Fruit fly (Drosophila melanogaster): ENCODE results near the gene bchs.

bchs gene

DNA sequence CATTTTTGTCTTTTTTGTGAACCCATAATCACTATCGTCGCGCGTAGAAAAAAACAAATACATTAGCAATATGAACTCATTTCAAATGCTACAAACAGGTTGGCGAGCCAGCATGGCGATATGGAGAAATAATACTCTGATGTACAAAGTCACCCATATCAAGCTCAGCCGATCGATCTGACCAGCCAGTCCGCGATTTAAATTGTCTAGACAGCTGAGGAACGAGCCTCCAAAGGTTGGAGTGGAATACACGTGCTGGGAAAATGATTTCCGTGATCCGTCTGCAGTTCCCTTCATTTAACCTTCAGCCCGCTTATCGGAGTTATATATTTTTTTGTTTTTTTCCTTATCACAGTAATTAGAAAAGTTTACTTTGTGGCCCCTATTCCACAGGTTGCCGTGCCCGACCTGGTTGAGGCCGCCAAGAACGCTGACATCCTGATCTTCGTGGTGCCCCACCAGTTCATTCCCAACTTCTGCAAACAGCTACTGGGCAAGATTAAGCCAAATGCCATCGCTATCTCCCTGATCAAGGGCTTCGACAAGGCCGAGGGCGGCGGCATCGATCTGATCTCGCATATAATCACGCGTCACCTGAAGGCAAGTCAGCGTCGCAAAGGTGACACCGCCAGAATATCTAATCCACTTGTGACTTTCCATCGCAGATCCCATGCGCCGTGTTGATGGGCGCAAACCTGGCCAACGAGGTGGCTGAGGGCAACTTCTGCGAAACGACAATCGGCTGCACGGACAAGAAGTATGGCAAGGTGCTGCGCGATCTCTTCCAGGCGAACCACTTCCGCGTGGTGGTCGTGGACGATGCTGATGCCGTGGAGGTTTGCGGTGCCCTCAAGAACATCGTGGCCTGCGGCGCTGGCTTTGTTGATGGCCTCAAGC, 38.9 kb downstream of the bchs start:
- TF ChIP-seq CG17806 (tag; optimal IDR thresholded peaks at IDR 0.05): no peak
- no peak for TF ChIP-seq CG9948 (tag; optimal IDR thresholded peaks at IDR 0.05)
- no peak for TF ChIP-seq CG10348 (GFP tag; IDR thresholded peaks at IDR 0.05)
- TF ChIP-seq gl (tag; optimal IDR thresholded peaks at IDR 0.05): no peak
- no peak for TF ChIP-seq CG34367 (tag; optimal IDR thresholded peaks at IDR 0.05)
- no peak for TF ChIP-seq D1 (tag; optimal IDR thresholded peaks at IDR 0.05)
- TF ChIP-seq CG8159 (tag; optimal IDR thresholded peaks at IDR 0.05): no peak
- TF ChIP-seq CG8301 (tag; optimal IDR thresholded peaks at IDR 0.05): no peak
- no peak for TF ChIP-seq CG12605 (GFP tag; IDR thresholded peaks at IDR 0.05)
- TF ChIP-seq CG14655 (GFP tag; optimal IDR thresholded peaks at IDR 0.05): no peak
- no peak for TF ChIP-seq fd96Ca (GFP tag; IDR thresholded peaks at IDR 0.05)

- TF ChIP-seq CG15710 (tag; optimal IDR thresholded peaks at IDR 0.05) (no peak), Snoo (tag; optimal IDR thresholded peaks at IDR 0.05) (no peak), gl (tag; optimal IDR thresholded peaks at IDR 0.05) (no peak)
Observed at dm6 chr2L:5946728-5947127, 39.8 kb downstream of the bchs start.

dm6 chr2L:5947504-5947903, 40.5 kb downstream of the bchs start:
- no peak for TF ChIP-seq CG8159 (tag; optimal IDR thresholded peaks at IDR 0.05)

DNA sequence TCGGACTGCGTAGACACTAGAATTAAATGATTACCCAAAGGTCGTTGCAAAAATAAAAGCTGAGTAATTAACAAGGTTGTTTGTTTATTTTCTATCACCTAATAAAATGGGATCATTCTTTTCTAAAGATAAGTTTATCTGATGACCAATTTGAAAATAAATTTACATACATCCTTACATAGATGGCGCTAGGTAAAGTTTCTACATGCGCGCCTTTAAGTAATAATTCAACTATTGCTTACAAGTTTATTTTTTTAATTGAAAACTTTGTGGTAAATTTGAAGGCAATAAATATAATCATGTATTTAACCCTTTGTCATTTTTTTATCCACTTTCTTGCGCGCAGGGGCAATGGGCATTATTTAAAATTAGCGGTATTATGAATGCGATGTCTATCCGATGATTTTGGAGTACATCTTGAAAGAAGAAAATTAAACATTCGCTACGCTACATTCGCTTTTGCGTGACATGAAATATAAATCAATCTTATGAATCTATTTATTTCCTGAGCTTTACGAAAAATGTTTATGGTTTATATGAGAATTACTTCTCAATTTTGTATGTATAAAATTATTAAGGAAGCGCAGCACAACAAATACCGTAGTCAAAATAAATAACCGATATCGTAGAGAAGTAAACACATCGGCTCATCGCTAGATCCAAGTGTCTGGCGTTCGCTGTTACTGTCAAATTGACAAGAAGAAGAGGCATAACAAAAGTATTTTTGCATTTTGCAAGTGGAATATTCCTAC, 42.0 kb downstream of the bchs start, which contains the start of gene CG9044:
Gene CG9044 (plus strand): TSS at position 676 of the 752 bp plus-strand sequence.
- TF ChIP-seq CG17806 (tag; optimal IDR thresholded peaks at IDR 0.05) (no peak), gl (tag; optimal IDR thresholded peaks at IDR 0.05) (no peak), CG32121 (GFP tag; IDR thresholded peaks at IDR 0.05) (0 out of 2 replicates have a peak, but pooled peaks have one; percentile 40), EcR (GFP tag; optimal IDR thresholded peaks at IDR 0.05) (no peak), Pif1A (GFP tag; optimal IDR thresholded peaks at IDR 0.05) (no peak), CG15710 (tag; optimal IDR thresholded peaks at IDR 0.05) (peak; percentile 16), rn (GFP tag; IDR thresholded peaks at IDR 0.05) (peak; percentile 15; the same call in 1 of the 2 replicates), CG8301 (tag; optimal IDR thresholded peaks at IDR 0.05) (no peak)

- no peak for TF ChIP-seq D1 (tag; optimal IDR thresholded peaks at IDR 0.05)
- no peak for TF ChIP-seq CG9948 (tag; optimal IDR thresholded peaks at IDR 0.05)
- TF ChIP-seq CG13204 (GFP tag; optimal IDR thresholded peaks at IDR 0.05): no peak
- TF ChIP-seq CG12605 (GFP tag; IDR thresholded peaks at IDR 0.05): no peak
- TF ChIP-seq EcR (GFP tag; optimal IDR thresholded peaks at IDR 0.05): no peak
- no peak for TF ChIP-seq Snoo (tag; optimal IDR thresholded peaks at IDR 0.05)
- TF ChIP-seq CG8301 (tag; optimal IDR thresholded peaks at IDR 0.05): no peak
- TF ChIP-seq CG15710 (tag; optimal IDR thresholded peaks at IDR 0.05): no peak
Observed at dm6 chr2L:5956153-5956552, 49.2 kb downstream of the bchs start, which contains the start of gene CG13999. Gene CG13999 (minus strand): TSS chr2L:5956466.

DNA sequence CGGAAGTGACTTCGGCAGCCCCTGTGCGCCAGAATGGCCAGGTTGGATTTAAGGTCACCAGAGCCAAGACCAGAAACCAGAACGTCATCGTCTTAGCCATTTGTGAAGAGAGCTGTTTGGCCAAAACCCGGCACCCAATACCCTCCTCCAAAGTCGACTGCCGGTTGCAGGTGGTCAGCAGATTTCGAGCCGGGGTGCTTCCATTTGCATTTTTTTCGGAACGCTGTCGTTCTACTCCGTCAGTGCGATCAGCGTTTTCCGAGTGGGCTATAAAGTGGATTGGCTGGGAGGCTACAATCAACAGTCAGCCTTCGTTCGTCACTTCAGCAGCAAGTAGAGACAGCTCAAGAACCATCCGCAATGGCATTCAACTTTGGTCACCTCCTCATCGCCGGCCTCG, 49.7 kb downstream of the bchs start, which contains the start of the genes CG13998 and Vm26Ab:
Gene CG13998 (minus strand): TSS at position 114 of the 400 bp plus-strand sequence.
Gene Vm26Ab (plus strand): TSS at position 299 of the 400 bp plus-strand sequence.
- TF ChIP-seq CG13204 (GFP tag; optimal IDR thresholded peaks at IDR 0.05) (no peak), Ets98B (GFP tag; IDR thresholded peaks at IDR 0.05) (no peak), Snoo (tag; optimal IDR thresholded peaks at IDR 0.05) (no peak), gl (tag; optimal IDR thresholded peaks at IDR 0.05) (no peak), D1 (tag; optimal IDR thresholded peaks at IDR 0.05) (no peak), CG32121 (GFP tag; IDR thresholded peaks at IDR 0.05) (no peak), rn (GFP tag; IDR thresholded peaks at IDR 0.05) (no peak), CG8301 (tag; optimal IDR thresholded peaks at IDR 0.05) (no peak), CG12605 (GFP tag; IDR thresholded peaks at IDR 0.05) (no peak), CG9948 (tag; optimal IDR thresholded peaks at IDR 0.05) (no peak)

DNA sequence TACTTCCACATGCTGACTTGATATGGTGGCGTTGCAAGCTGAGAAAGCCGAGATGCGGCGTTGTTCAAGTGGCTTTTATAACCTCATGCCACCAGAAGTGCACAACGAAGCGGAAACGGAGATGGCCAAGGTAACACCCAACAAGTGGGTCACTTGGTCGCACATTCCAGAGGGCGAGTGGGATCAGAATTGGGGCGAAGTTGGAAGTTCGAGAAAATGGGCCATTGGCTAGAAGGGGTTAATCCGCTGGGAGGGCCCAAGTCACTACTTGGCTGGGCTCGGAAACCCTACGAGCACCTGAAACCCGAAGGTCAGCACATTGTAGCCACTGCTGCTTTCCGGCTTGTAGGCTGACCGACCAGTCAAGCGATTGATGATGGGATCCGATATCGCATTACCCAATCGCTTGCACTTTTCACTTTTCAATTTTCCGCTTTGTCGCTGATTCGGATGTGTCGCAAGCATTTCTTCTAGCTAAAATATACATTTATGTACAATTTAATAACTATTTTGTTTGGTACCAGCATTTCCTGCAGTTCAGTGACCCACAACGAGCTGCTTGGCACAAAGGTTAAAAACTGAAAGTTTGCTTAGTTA, 51.7 kb downstream of the bchs start, which contains the start of gene Vm26Ac:
Gene Vm26Ac (minus strand): TSS at position 51 of the 597 bp plus-strand sequence.
- TF ChIP-seq CG8301 (tag; optimal IDR thresholded peaks at IDR 0.05) (no peak), CG12605 (GFP tag; IDR thresholded peaks at IDR 0.05) (no peak), CG14655 (GFP tag; optimal IDR thresholded peaks at IDR 0.05) (no peak), D1 (tag; optimal IDR thresholded peaks at IDR 0.05) (no peak), CG34367 (tag; optimal IDR thresholded peaks at IDR 0.05) (no peak), CG32121 (GFP tag; IDR thresholded peaks at IDR 0.05) (no peak), fd96Ca (GFP tag; IDR thresholded peaks at IDR 0.05) (no peak), EcR (GFP tag; optimal IDR thresholded peaks at IDR 0.05) (no peak), Snoo (tag; optimal IDR thresholded peaks at IDR 0.05) (no peak), CG15710 (tag; optimal IDR thresholded peaks at IDR 0.05) (no peak), Ets98B (GFP tag; IDR thresholded peaks at IDR 0.05) (no peak), CG17806 (tag; optimal IDR thresholded peaks at IDR 0.05) (no peak)
